Worm (Caenorhabditis elegans) whole organism, young adult: ENCODE results near the gene C28G1.10.

Source experiments
- B0019.2 ChIP-seq: fragments of 200-800 bp; sonication (Bioruptor generic); conservative IDR thresholded peaks from 2 replicates; pipeline ENCODE4 v1.3.6; 2022; ENCODE audit warnings: missing genetic modification reagents, missing genetic modification characterization, missing compliant biosample characterization
- C17E4.6 ChIP-seq: fragments of 200-800 bp; sonication (Bioruptor generic); IDR thresholded peaks from 2 replicates; pipeline ENCODE4 v1.3.6; 2022; ENCODE audit warnings: missing genetic modification reagents, missing genetic modification characterization, missing compliant biosample characterization
- D2030.7 ChIP-seq: fragments of 200-800 bp; sonication (Bioruptor generic); IDR thresholded peaks from 2 replicates; pipeline ENCODE4 v1.3.6; 2022; ENCODE audit warnings: missing genetic modification reagents, missing genetic modification characterization, missing compliant biosample characterization
- F22D6.2 ChIP-seq: sonication (generic microtip); optimal IDR thresholded peaks from 2 replicates; lab custom pipeline; 2016; ENCODE audit warnings: mild to moderate bottlenecking, missing genetic modification characterization, missing compliant biosample characterization
- F57C9.4 ChIP-seq: sonication (generic microtip); optimal IDR thresholded peaks from 2 replicates; lab custom pipeline; 2017; ENCODE audit warnings: mild to moderate bottlenecking, missing genetic modification characterization, missing compliant biosample characterization
- K11D2.4 ChIP-seq: fragments of 200-800 bp; sonication (Bioruptor generic); IDR thresholded peaks from 2 replicates; pipeline ENCODE4 v1.3.6; 2022; ENCODE audit warnings: missing genetic modification reagents, missing genetic modification characterization, missing compliant biosample characterization
- Y56A3A.18 ChIP-seq: fragments of 200-800 bp; sonication (Bioruptor generic); IDR thresholded peaks from 2 replicates; pipeline ENCODE4 v1.3.6; 2022; ENCODE audit warnings: missing genetic modification reagents, missing genetic modification characterization, missing compliant biosample characterization
- Y67H2A.10 ChIP-seq: fragments of 200-800 bp; sonication (Bioruptor generic); conservative IDR thresholded peaks from 2 replicates; pipeline ENCODE4 v1.3.6; 2022; ENCODE audit warnings: missing genetic modification reagents, missing genetic modification characterization, missing compliant biosample characterization
- ama-1 ChIP-seq, 3 experiments: fragments of 150-350 bp in 1 of 3; sonication (generic microtip) in 2 of 3; optimal IDR thresholded peaks; 2 replicates each; lab custom pipeline; 2014 to 2018; ENCODE audit warnings: missing biosample characterization in 2 of 3, missing genetic modification characterization in 2 of 3, missing genetic modification reagents in 2 of 3
- attf-5 ChIP-seq: fragments of 200-800 bp; sonication (Bioruptor generic); optimal IDR thresholded peaks from 2 replicates; lab custom pipeline; 2018; ENCODE audit warnings: mild to moderate bottlenecking, missing genetic modification characterization, missing compliant biosample characterization
- attf-6 ChIP-seq: fragments of 200-800 bp; sonication (Bioruptor generic); IDR thresholded peaks from 2 replicates; pipeline ENCODE4 v1.3.6; 2022; ENCODE audit warnings: missing genetic modification reagents, missing genetic modification characterization, missing compliant biosample characterization
- ccch-3 ChIP-seq: fragments of 200-800 bp; sonication (Bioruptor generic); optimal IDR thresholded peaks from 2 replicates; lab custom pipeline; 2018; ENCODE audit warnings: mild to moderate bottlenecking, missing genetic modification characterization, missing compliant biosample characterization
- cebp-1 ChIP-seq, 2 experiments: fragments of 200-800 bp in 1 of 2; sonication (Bioruptor generic) in 1 of 2; sonication (generic microtip) in 1 of 2; IDR thresholded peaks in 1 of 2; optimal IDR thresholded peaks in 1 of 2; 2 replicates each; pipeline versions ENCODE4 v1.3.6 to Lab custom; 2017 to 2022; ENCODE audit warnings: missing compliant biosample characterization in 2 of 2, missing genetic modification characterization in 2 of 2, mild to moderate bottlenecking in 1 of 2, missing genetic modification reagents in 1 of 2, moderate library complexity in 1 of 2
- cebp-2 ChIP-seq: fragments of 200-800 bp; sonication (Bioruptor generic); IDR thresholded peaks from 2 replicates; pipeline ENCODE4 v1.3.6; 2022; ENCODE audit warnings: missing genetic modification characterization, missing compliant biosample characterization
- ceh-40 ChIP-seq: fragments of 200-800 bp; sonication (Bioruptor generic); IDR thresholded peaks from 2 replicates; pipeline ENCODE4 v1.3.6; 2022; ENCODE audit warnings: missing genetic modification characterization, missing compliant biosample characterization
- ceh-58 ChIP-seq: fragments of 200-800 bp; sonication (Bioruptor generic); IDR thresholded peaks from 2 replicates; pipeline ENCODE4 v1.3.6; 2022; ENCODE audit warnings: missing genetic modification characterization, missing compliant biosample characterization
- ceh-79 ChIP-seq: sonication (generic microtip); optimal IDR thresholded peaks from 2 replicates; lab custom pipeline; 2017; ENCODE audit warnings: mild to moderate bottlenecking, missing genetic modification characterization, missing compliant biosample characterization
- die-1 ChIP-seq: sonication (generic microtip); optimal IDR thresholded peaks from 2 replicates; lab custom pipeline; 2016; ENCODE audit warnings: missing genotype, mild to moderate bottlenecking, missing genetic modification characterization, missing compliant biosample characterization
- dpl-1 ChIP-seq: fragments of 150-350 bp; optimal IDR thresholded peaks from 2 replicates; lab custom pipeline; 2014; ENCODE audit warnings: missing biosample characterization, missing genetic modification reagents, missing genetic modification characterization
- egl-44 ChIP-seq: fragments of 200-800 bp; sonication (Bioruptor generic); IDR thresholded peaks from 2 replicates; pipeline ENCODE4 v1.3.6; 2022; ENCODE audit warnings: missing genetic modification reagents, missing genetic modification characterization, missing compliant biosample characterization
- egrh-3 ChIP-seq: fragments of 200-800 bp; sonication (Bioruptor generic); IDR thresholded peaks from 2 replicates; pipeline ENCODE4 v1.3.6; 2022; ENCODE audit warnings: missing genetic modification reagents, missing genetic modification characterization, missing compliant biosample characterization
- ets-4 ChIP-seq: fragments of 200-800 bp; sonication (Bioruptor generic); optimal IDR thresholded peaks from 2 replicates; lab custom pipeline; 2018; ENCODE audit warnings: mild to moderate bottlenecking, missing genetic modification characterization, missing compliant biosample characterization
- fkh-3 ChIP-seq: sonication (generic microtip); optimal IDR thresholded peaks from 2 replicates; lab custom pipeline; 2016; ENCODE audit warnings: mild to moderate bottlenecking, missing genetic modification characterization, missing compliant biosample characterization
- him-1 ChIP-seq: sonication (generic microtip); optimal IDR thresholded peaks from 2 replicates; lab custom pipeline; 2016; ENCODE audit warnings: missing genotype, missing genetic modification reagents, missing genetic modification characterization, missing compliant biosample characterization
- hlh-26 ChIP-seq: fragments of 200-800 bp; sonication (Bioruptor generic); conservative IDR thresholded peaks from 2 replicates; pipeline ENCODE4 v1.3.6; 2022; ENCODE audit warnings: missing genetic modification reagents, missing genetic modification characterization, missing compliant biosample characterization
- lin-26 ChIP-seq: fragments of 200-800 bp; sonication (Bioruptor generic); IDR thresholded peaks from 2 replicates; pipeline ENCODE4 v1.3.6; 2022; ENCODE audit warnings: missing genetic modification reagents, missing genetic modification characterization, missing compliant biosample characterization
- lin-40 ChIP-seq: sonication (generic microtip); optimal IDR thresholded peaks from 2 replicates; lab custom pipeline; 2016; ENCODE audit warnings: missing genetic modification characterization, mild to moderate bottlenecking, missing compliant biosample characterization, missing genotype, missing genetic modification reagents
- lir-1 ChIP-seq: fragments of 200-800 bp; sonication (Bioruptor generic); conservative IDR thresholded peaks from 2 replicates; pipeline ENCODE4 v1.3.6; 2022; ENCODE audit warnings: missing genetic modification reagents, missing genetic modification characterization, missing compliant biosample characterization
- lsy-27 ChIP-seq: sonication (generic microtip); optimal IDR thresholded peaks from 2 replicates; lab custom pipeline; 2017; ENCODE audit warnings: missing genetic modification characterization, mild to moderate bottlenecking, missing compliant biosample characterization, antibody characterized with exemption, missing genotype, borderline replicate concordance; ENCODE audit not compliant: insufficient read depth
- madf-10 ChIP-seq: sonication (generic microtip); optimal IDR thresholded peaks from 2 replicates; lab custom pipeline; 2016; ENCODE audit warnings: mild to moderate bottlenecking, missing genetic modification characterization, missing compliant biosample characterization
- madf-3 ChIP-seq: fragments of 200-800 bp; sonication (Bioruptor generic); IDR thresholded peaks from 2 replicates; pipeline ENCODE4 v1.3.6; 2022; ENCODE audit warnings: missing genetic modification reagents, missing genetic modification characterization, missing compliant biosample characterization
- madf-6 ChIP-seq: fragments of 200-800 bp; sonication (Bioruptor generic); IDR thresholded peaks from 2 replicates; pipeline ENCODE4 v1.3.6; 2022; ENCODE audit warnings: missing genetic modification reagents, missing genetic modification characterization, missing compliant biosample characterization
- madf-8 ChIP-seq: fragments of 200-800 bp; sonication (Bioruptor generic); conservative IDR thresholded peaks from 2 replicates; pipeline ENCODE4 v1.3.6; 2022; ENCODE audit warnings: missing genetic modification reagents, missing genetic modification characterization, missing compliant biosample characterization
- mxl-1 ChIP-seq: sonication (generic microtip); optimal IDR thresholded peaks from 2 replicates; lab custom pipeline; 2016; ENCODE audit warnings: missing genetic modification characterization, missing compliant biosample characterization
- nfya-2 ChIP-seq: fragments of 200-800 bp; sonication (Bioruptor generic); IDR thresholded peaks from 2 replicates; pipeline ENCODE4 v1.3.6; 2022; ENCODE audit warnings: missing genetic modification reagents, missing genetic modification characterization, missing compliant biosample characterization
- nfyb-1 ChIP-seq: fragments of 200-800 bp; sonication (Bioruptor generic); IDR thresholded peaks from 2 replicates; pipeline ENCODE4 v1.3.6; 2022; ENCODE audit warnings: missing genetic modification reagents, missing genetic modification characterization, missing compliant biosample characterization
- nhr-90 ChIP-seq: sonication (generic microtip); optimal IDR thresholded peaks from 2 replicates; lab custom pipeline; 2016; ENCODE audit warnings: missing genotype, mild to moderate bottlenecking, missing genetic modification characterization, missing compliant biosample characterization
- repo-1 ChIP-seq: sonication (generic microtip); optimal IDR thresholded peaks from 2 replicates; lab custom pipeline; 2017; ENCODE audit warnings: mild to moderate bottlenecking, missing genetic modification characterization, missing compliant biosample characterization
- sdz-38 ChIP-seq: sonication (generic microtip); optimal IDR thresholded peaks from 2 replicates; lab custom pipeline; 2016; ENCODE audit warnings: missing genotype, missing genetic modification characterization, missing compliant biosample characterization
- snpc-3.4 ChIP-seq: sonication (generic microtip); optimal IDR thresholded peaks from 2 replicates; lab custom pipeline; 2017; ENCODE audit warnings: missing genetic modification characterization, mild to moderate bottlenecking, missing compliant biosample characterization, antibody characterized with exemption, moderate library complexity, missing genotype, missing genetic modification reagents
- somi-1 ChIP-seq: fragments of 200-800 bp; sonication (Bioruptor generic); optimal IDR thresholded peaks from 2 replicates; lab custom pipeline; 2018; ENCODE audit warnings: mild to moderate bottlenecking, missing genetic modification characterization, missing compliant biosample characterization
- sptf-2 ChIP-seq: fragments of 200-800 bp; sonication (Bioruptor generic); optimal IDR thresholded peaks from 2 replicates; lab custom pipeline; 2018; ENCODE audit warnings: mild to moderate bottlenecking, missing genetic modification characterization, missing compliant biosample characterization
- tbx-9 ChIP-seq: sonication (generic microtip); optimal IDR thresholded peaks from 2 replicates; lab custom pipeline; 2016; ENCODE audit warnings: borderline replicate concordance, missing genetic modification characterization, inconsistent platforms, missing compliant biosample characterization
- tlf-1 ChIP-seq: fragments of 200-800 bp; sonication (Bioruptor generic); optimal IDR thresholded peaks from 2 replicates; lab custom pipeline; 2018; ENCODE audit warnings: mild to moderate bottlenecking, missing genetic modification characterization, missing compliant biosample characterization
- xnd-1 ChIP-seq: sonication (generic microtip); optimal IDR thresholded peaks from 2 replicates; lab custom pipeline; 2016; ENCODE audit warnings: missing genotype, missing genetic modification reagents, missing genetic modification characterization, missing compliant biosample characterization
- ztf-25 ChIP-seq: fragments of 200-800 bp; sonication (Bioruptor generic); IDR thresholded peaks from 2 replicates; pipeline ENCODE4 v1.3.6; 2022; ENCODE audit warnings: missing genetic modification reagents, missing genetic modification characterization, missing compliant biosample characterization
- ztf-28 ChIP-seq: fragments of 200-800 bp; sonication (Bioruptor generic); IDR thresholded peaks from 2 replicates; pipeline ENCODE4 v1.3.6; 2022; ENCODE audit warnings: missing genetic modification reagents, missing genetic modification characterization, missing compliant biosample characterization
- ztf-6 ChIP-seq: fragments of 200-800 bp; sonication (Bioruptor generic); IDR thresholded peaks from 2 replicates; pipeline ENCODE4 v1.3.6; 2022; ENCODE audit warnings: missing genetic modification reagents, missing genetic modification characterization, missing compliant biosample characterization

C28G1.10 gene

DNA sequence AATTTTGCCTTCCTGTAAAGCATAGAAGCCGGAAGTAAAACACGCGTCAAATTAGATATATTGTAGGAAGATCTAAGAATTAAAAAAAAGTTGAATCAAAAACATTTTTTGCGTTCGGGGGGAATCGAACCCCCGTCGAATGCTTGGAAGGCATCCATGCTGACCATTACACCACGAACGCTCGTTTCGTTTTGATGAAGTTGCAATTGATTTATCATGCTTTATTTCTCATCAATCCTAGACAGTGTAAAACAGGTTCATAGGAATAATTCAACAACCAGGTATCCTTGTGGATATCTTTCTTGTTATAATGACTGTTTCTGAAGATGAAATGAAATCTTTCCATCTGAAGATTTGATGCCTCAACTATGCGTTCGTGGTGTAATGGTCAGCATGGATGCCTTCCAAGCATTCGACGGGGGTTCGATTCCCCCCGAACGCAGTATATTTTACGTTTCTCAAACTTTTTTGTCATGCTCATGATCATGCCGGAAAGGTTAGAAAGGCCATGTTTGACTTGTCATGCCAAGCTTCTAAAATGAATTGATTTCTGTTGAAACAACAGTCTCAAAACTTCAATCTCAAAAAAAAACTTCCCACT lies 27.0 kb upstream of the C28G1.10 start (continued):
- TF ChIP-seq ama-1 (optimal IDR thresholded peaks at IDR 0.05; lab: Kevin White, UChicago), result no peak
- TF ChIP-seq ama-1 (GFP tag; optimal IDR thresholded peaks at IDR 0.05; lab: Kevin White, UChicago), result peak in 1 of 2 experiments; percentile 14
- no peak for TF ChIP-seq cebp-1 (GFP tag; IDR thresholded peaks at IDR 0.05; lab: Robert Waterston, UW)
- peak; percentile 29 for TF ChIP-seq cebp-1 (tag; optimal IDR thresholded peaks at IDR 0.05; lab: Kevin White, UChicago)
- no peak for TF ChIP-seq Y67H2A.10 (GFP tag; lab: Robert Waterston, UW)
- no peak for TF ChIP-seq K11D2.4 (GFP tag; lab: Robert Waterston, UW)
- peak; percentile 18 for TF ChIP-seq attf-5 (GFP tag; lab: Kevin White, UChicago)
- TF ChIP-seq Y56A3A.18 (GFP tag; lab: Robert Waterston, UW), result peak; percentile 77; the same call in 1 of the 2 replicates
- TF ChIP-seq ztf-6, result no peak
- TF ChIP-seq lsy-27 (tag; lab: Kevin White, UChicago), result peak; percentile 59
- TF ChIP-seq D2030.7 (GFP tag; lab: Robert Waterston, UW), result 0 out of 2 replicates have a peak, but pooled peaks have one; percentile 36
- no peak for TF ChIP-seq ztf-28
- no peak for TF ChIP-seq ceh-79
- TF ChIP-seq madf-10 (tag; lab: Kevin White, UChicago), result no peak
- TF ChIP-seq nfyb-1 (GFP tag; lab: Robert Waterston, UW), result 0 out of 2 replicates have a peak, but pooled peaks have one; percentile 43
- no peak for TF ChIP-seq mxl-1
- no peak for TF ChIP-seq sdz-38 (tag; lab: Kevin White, UChicago)
- TF ChIP-seq dpl-1 (GFP tag; lab: Kevin White, UChicago), result no peak
- TF ChIP-seq B0019.2 (GFP tag; lab: Robert Waterston, UW), result no peak
- no peak for TF ChIP-seq F57C9.4 (tag; lab: Kevin White, UChicago)
- TF ChIP-seq lin-26 (GFP tag; lab: Robert Waterston, UW), result peak; percentile 89
- TF ChIP-seq madf-3 (GFP tag; lab: Robert Waterston, UW), result 0 out of 2 replicates have a peak, but pooled peaks have one; percentile 26
- TF ChIP-seq egl-44 (GFP tag; lab: Robert Waterston, UW), result no peak
- TF ChIP-seq cebp-2 (GFP tag; lab: Robert Waterston, UW), result no peak
- TF ChIP-seq nfya-2 (GFP tag; lab: Robert Waterston, UW), result no peak
- peak; percentile 24 for TF ChIP-seq him-1 (tag; lab: Kevin White, UChicago)
- TF ChIP-seq F22D6.2 (tag; lab: Kevin White, UChicago), result no peak
- no peak for TF ChIP-seq ztf-25 (GFP tag; lab: Robert Waterston, UW)
- no peak for TF ChIP-seq somi-1 (GFP tag; lab: Kevin White, UChicago)
- TF ChIP-seq fkh-3 (tag; lab: Kevin White, UChicago), result no peak
- TF ChIP-seq ccch-3 (GFP tag; lab: Kevin White, UChicago), result no peak
- TF ChIP-seq tlf-1 (GFP tag; lab: Kevin White, UChicago), result no peak
- TF ChIP-seq attf-6 (GFP tag; lab: Robert Waterston, UW), result no peak
- TF ChIP-seq madf-8 (GFP tag; lab: Robert Waterston, UW), result no peak
- peak; percentile 43 for TF ChIP-seq snpc-3.4 (tag; lab: Kevin White, UChicago)
- TF ChIP-seq die-1 (tag; lab: Kevin White, UChicago), result peak; percentile 75
- TF ChIP-seq ets-4 (GFP tag; lab: Kevin White, UChicago), result no peak
- TF ChIP-seq nhr-90 (tag; lab: Kevin White, UChicago), result peak; percentile 58
- no peak for TF ChIP-seq ceh-40 (GFP tag; lab: Robert Waterston, UW)
- TF ChIP-seq ceh-58 (GFP tag; lab: Robert Waterston, UW), result no peak
- no peak for TF ChIP-seq repo-1 (tag; lab: Kevin White, UChicago)
- TF ChIP-seq C17E4.6 (GFP tag; lab: Robert Waterston, UW), result no peak
- no peak for TF ChIP-seq lir-1 (GFP tag; lab: Robert Waterston, UW)
- no peak for TF ChIP-seq hlh-26 (GFP tag; lab: Robert Waterston, UW)
- TF ChIP-seq xnd-1, result no peak
- peak; percentile 54 for TF ChIP-seq lin-40
- TF ChIP-seq madf-6 (GFP tag; lab: Robert Waterston, UW), result no peak
- no peak for TF ChIP-seq sptf-2 (GFP tag; lab: Kevin White, UChicago)
- no peak for TF ChIP-seq egrh-3
- TF ChIP-seq tbx-9, result no peak
